Fruit fly (Drosophila melanogaster): ENCODE data around the gene CG31221.
A peak's percentile ranks its signal among the peaks of the same experiment; 100 is the strongest.

The CG31221 gene

dm6 chr3R:19498672-19499373 lies 86.3 kb downstream of the CG31221 start (continued):
- TF ChIP-seq CG10209 (GFP tag; optimal IDR thresholded peaks at IDR 0.05) = peak; percentile 94
- peak; percentile 95 for TF ChIP-seq CG6683 (GFP tag; optimal IDR thresholded peaks at IDR 0.05)
- TF ChIP-seq NFAT (GFP tag; IDR thresholded peaks at IDR 0.05) = peak; percentile 90
- peak; percentile 79 for TF ChIP-seq Camta (GFP tag; optimal IDR thresholded peaks at IDR 0.05)
- TF ChIP-seq Lim3 (GFP tag; IDR thresholded peaks at IDR 0.05) = peak; percentile 85
- peak; percentile 76 for TF ChIP-seq exex (tag; optimal IDR thresholded peaks at IDR 0.05)
- TF ChIP-seq CG12744 (GFP tag; optimal IDR thresholded peaks at IDR 0.05) = peak; percentile 67
- peak; percentile 84 for TF ChIP-seq en (GFP tag; optimal IDR thresholded peaks at IDR 0.05)
- peak; percentile 42 for TF ChIP-seq CG10431 (GFP tag; optimal IDR thresholded peaks at IDR 0.05)
- TF ChIP-seq bcd (GFP tag; optimal IDR thresholded peaks at IDR 0.05) = peak; percentile 94
- peak; percentile 73 for TF ChIP-seq Mad (GFP tag; optimal IDR thresholded peaks at IDR 0.05)
- TF ChIP-seq CG6254 (GFP tag; optimal IDR thresholded peaks at IDR 0.05) = peak; percentile 76
- peak; percentile 86 for TF ChIP-seq Chrac-16 (GFP tag; optimal IDR thresholded peaks at IDR 0.05)
- no peak for TF ChIP-seq CG34224 (GFP tag; IDR thresholded peaks at IDR 0.05; ENCODE audit: partially characterized antibody)
- TF ChIP-seq cad (GFP tag; optimal IDR thresholded peaks at IDR 0.05) = no peak
- TF ChIP-seq sug (tag; optimal IDR thresholded peaks at IDR 0.05) = peak; percentile 87
- TF ChIP-seq Hmx (GFP tag; optimal IDR thresholded peaks at IDR 0.05) = no peak
- TF ChIP-seq CG4730 (GFP tag; IDR thresholded peaks at IDR 0.05) = peak; percentile 91
- peak; percentile 83 for TF ChIP-seq CG18011 (GFP tag; optimal IDR thresholded peaks at IDR 0.05)
- peak; percentile 93 to 94 for TF ChIP-seq dpn (GFP tag; optimal IDR thresholded peaks at IDR 0.05)
- TF ChIP-seq Deaf1 (tag; optimal IDR thresholded peaks at IDR 0.05) = peak; percentile 70
- TF ChIP-seq sima (GFP tag; optimal IDR thresholded peaks at IDR 0.05) = peak; percentile 27
- TF ChIP-seq bowl (GFP tag; IDR thresholded peaks at IDR 0.05) = peak; percentile 88
- peak; percentile 80 for TF ChIP-seq Myb (GFP tag; optimal IDR thresholded peaks at IDR 0.05)
- TF ChIP-seq fu2 (GFP tag; optimal IDR thresholded peaks at IDR 0.05) = peak; percentile 86
- peak; percentile 97 for TF ChIP-seq sisA (GFP tag; IDR thresholded peaks at IDR 0.05)
- peak; percentile 90 for TF ChIP-seq onecut (GFP tag; IDR thresholded peaks at IDR 0.05)
- peak; percentile 65 for TF ChIP-seq CG3163 (GFP tag; optimal IDR thresholded peaks at IDR 0.05)
- peak; percentile 97 for TF ChIP-seq CG2120 (GFP tag; optimal IDR thresholded peaks at IDR 0.05)
- peak; percentile 97 for TF ChIP-seq Dbx (GFP tag; IDR thresholded peaks at IDR 0.05)
- peak; percentile 80 for TF ChIP-seq tup (GFP tag; optimal IDR thresholded peaks at IDR 0.05)
- peak; percentile 76 for TF ChIP-seq disco-r (GFP tag; optimal IDR thresholded peaks at IDR 0.05)
- peak; percentile 89 for TF ChIP-seq kay (GFP tag; optimal IDR thresholded peaks at IDR 0.05)
- TF ChIP-seq NC2β (GFP tag; optimal IDR thresholded peaks at IDR 0.05) = peak; percentile 73
- peak; percentile 82 for TF ChIP-seq Poxn (GFP tag; IDR thresholded peaks at IDR 0.05)
- peak; percentile 92 for TF ChIP-seq Mrtf (GFP tag; IDR thresholded peaks at IDR 0.05)
- peak; percentile 81 for TF ChIP-seq pnt (GFP tag; optimal IDR thresholded peaks at IDR 0.05)
- peak; percentile 96 for TF ChIP-seq CG3847 (GFP tag; IDR thresholded peaks at IDR 0.05)
- TF ChIP-seq stwl (tag; optimal IDR thresholded peaks at IDR 0.05) = no peak
- TF ChIP-seq sim (GFP tag; IDR thresholded peaks at IDR 0.05) = peak; percentile 77
- TF ChIP-seq tna (GFP tag; IDR thresholded peaks at IDR 0.05; ENCODE audit: partially characterized antibody) = no peak
- TF ChIP-seq CG1529 (GFP tag; optimal IDR thresholded peaks at IDR 0.05) = peak; percentile 85
- TF ChIP-seq CG14860 (GFP tag; IDR thresholded peaks at IDR 0.05; ENCODE audit: partially characterized antibody) = no peak
- TF ChIP-seq CG8359 (GFP tag; optimal IDR thresholded peaks at IDR 0.05; ENCODE audit: borderline replicate concordance) = peak; percentile 72
- TF ChIP-seq PHDP (tag; optimal IDR thresholded peaks at IDR 0.05) = peak; percentile 94
- TF ChIP-seq CG8478 (optimal IDR thresholded peaks at IDR 0.05) = no peak
- peak; percentile 68 for TF ChIP-seq aop (GFP tag; IDR thresholded peaks at IDR 0.05)
- TF ChIP-seq gem (tag; optimal IDR thresholded peaks at IDR 0.05) = peak; percentile 95
- TF ChIP-seq caup (GFP tag; optimal IDR thresholded peaks at IDR 0.05; ENCODE audit: severe bottlenecking) = peak; percentile 97
- TF ChIP-seq toy (GFP tag; IDR thresholded peaks at IDR 0.05) = peak; percentile 84
- no peak for TF ChIP-seq h (optimal IDR thresholded peaks at IDR 0.05)

Measured in whole organism, embryonic.